Worm (Caenorhabditis elegans): Measurements from ENCODE around the gene srz-23.

The srz-23 gene

DNA sequence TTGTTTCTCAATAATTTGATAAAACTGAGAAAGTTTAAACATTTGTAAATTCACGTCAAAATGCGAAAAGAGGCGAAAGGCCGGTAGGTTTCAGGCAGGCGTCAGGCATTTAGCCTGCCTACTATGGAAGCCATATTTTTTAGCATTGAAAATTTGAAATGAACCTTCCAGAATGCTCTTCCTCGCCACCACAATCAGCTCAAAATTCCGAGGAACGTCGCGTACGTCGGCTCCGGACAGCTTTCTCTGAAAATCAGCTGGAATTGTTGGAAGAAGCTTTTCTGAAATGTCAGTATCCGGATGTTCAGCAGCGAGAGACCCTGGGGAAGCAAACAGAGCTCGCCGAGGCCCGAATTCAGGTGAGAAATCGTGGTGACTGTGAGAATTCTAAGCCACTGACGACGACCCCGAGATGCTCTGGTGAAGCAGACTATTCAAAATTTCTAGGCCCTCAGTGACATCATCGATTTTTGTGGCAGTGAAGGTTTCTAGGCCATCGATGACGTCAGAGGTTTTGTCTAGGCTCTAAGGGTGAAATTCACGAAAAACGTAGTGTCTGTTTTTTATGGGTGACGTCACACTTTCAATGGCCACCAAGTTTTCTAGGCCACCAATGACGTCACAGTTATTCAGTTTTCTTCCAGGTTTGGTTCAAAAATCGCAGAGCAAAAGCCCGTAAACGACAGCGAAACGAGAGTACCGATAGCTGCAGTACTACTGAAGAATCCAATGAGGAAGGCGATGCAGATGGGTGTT, 48.8 kb downstream of the srz-23 start:
- TF ChIP-seq fos-1 (tag; optimal IDR thresholded peaks at IDR 0.05) (no peak), mdl-1 (tag; optimal IDR thresholded peaks at IDR 0.05) (no peak), elt-3 (tag; optimal IDR thresholded peaks at IDR 0.05) (no peak), lin-39 (tag; optimal IDR thresholded peaks at IDR 0.05) (no peak), nhr-76 (tag; optimal IDR thresholded peaks at IDR 0.05) (no peak), ZK546.5 (tag; optimal IDR thresholded peaks at IDR 0.05) (no peak), nhr-43 (tag; optimal IDR thresholded peaks at IDR 0.05; ENCODE audit: poor library complexity, severe bottlenecking) (no peak), pha-4 (tag; optimal IDR thresholded peaks at IDR 0.05) (no peak), skn-1 (tag; optimal IDR thresholded peaks at IDR 0.05) (no peak), eor-1 (tag; optimal IDR thresholded peaks at IDR 0.05) (no peak), nhr-77 (tag; optimal IDR thresholded peaks at IDR 0.05) (no peak), elt-1 (tag; optimal IDR thresholded peaks at IDR 0.05) (no peak), hmg-11 (tag; optimal IDR thresholded peaks at IDR 0.05) (no peak), nhr-237 (tag; optimal IDR thresholded peaks at IDR 0.05) (no peak), aly-2 (tag; optimal IDR thresholded peaks at IDR 0.05) (no peak), nhr-67 (tag; optimal IDR thresholded peaks at IDR 0.05) (no peak), R02D3.7 (tag; optimal IDR thresholded peaks at IDR 0.05) (no peak), egl-5 (tag; optimal IDR thresholded peaks at IDR 0.05) (no peak), nhr-23 (tag; optimal IDR thresholded peaks at IDR 0.05) (no peak), pqm-1 (tag; optimal IDR thresholded peaks at IDR 0.05) (no peak)

DNA sequence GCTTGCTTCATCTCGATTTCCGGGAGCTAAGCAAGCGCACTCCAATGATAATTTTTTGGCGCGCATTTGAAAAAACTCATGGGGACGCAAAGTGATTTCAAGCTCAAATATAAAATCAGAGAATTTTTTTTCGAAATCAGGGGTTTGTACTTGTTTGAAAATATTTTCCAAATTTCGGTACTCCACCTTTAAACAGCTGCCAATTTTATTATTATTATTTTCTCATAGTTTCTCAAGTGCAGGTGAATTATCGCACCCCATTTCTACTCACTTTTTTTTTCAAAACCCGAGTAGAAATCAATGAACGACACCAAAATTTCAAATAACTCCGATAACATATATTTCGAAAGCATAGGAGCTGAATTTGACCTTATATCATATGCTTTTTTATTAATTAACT, 50.7 kb downstream of the srz-23 start, which contains the start of gene srz-83:
TSS of gene srz-83 (plus strand) at position 301 of the 400 bp plus-strand sequence.
- TF ChIP-seq unc-39 (tag; optimal IDR thresholded peaks at IDR 0.05): no peak
- TF ChIP-seq tbx-2 (tag; optimal IDR thresholded peaks at IDR 0.05): no peak
- TF ChIP-seq nhr-77 (tag; optimal IDR thresholded peaks at IDR 0.05): no peak
- no peak for TF ChIP-seq elt-1 (tag; optimal IDR thresholded peaks at IDR 0.05)
- TF ChIP-seq R02D3.7 (tag; optimal IDR thresholded peaks at IDR 0.05): no peak
- no peak for TF ChIP-seq pqm-1 (tag; optimal IDR thresholded peaks at IDR 0.05)
- no peak for TF ChIP-seq elt-3 (tag; optimal IDR thresholded peaks at IDR 0.05)
- no peak for TF ChIP-seq mdl-1 (tag; optimal IDR thresholded peaks at IDR 0.05)
- no peak for TF ChIP-seq pha-4 (tag; optimal IDR thresholded peaks at IDR 0.05)
- TF ChIP-seq ztf-4 (tag; optimal IDR thresholded peaks at IDR 0.05): no peak
- TF ChIP-seq ZK546.5 (tag; optimal IDR thresholded peaks at IDR 0.05): no peak
- TF ChIP-seq nhr-67 (tag; optimal IDR thresholded peaks at IDR 0.05): no peak
- TF ChIP-seq zag-1 (tag; optimal IDR thresholded peaks at IDR 0.05): no peak
- no peak for TF ChIP-seq nhr-12 (tag; optimal IDR thresholded peaks at IDR 0.05)
- TF ChIP-seq mml-1 (tag; optimal IDR thresholded peaks at IDR 0.05): no peak
- TF ChIP-seq eor-1 (tag; optimal IDR thresholded peaks at IDR 0.05): no peak
- TF ChIP-seq nfya-1 (tag; optimal IDR thresholded peaks at IDR 0.05; ENCODE audit: insufficient read depth): no peak
- no peak for TF ChIP-seq fos-1 (tag; optimal IDR thresholded peaks at IDR 0.05)
- no peak for TF ChIP-seq ztf-11 (tag; optimal IDR thresholded peaks at IDR 0.05)
- no peak for TF ChIP-seq sea-2 (GFP tag; optimal IDR thresholded peaks at IDR 0.05)

Measured in whole organism, L3 larva.